Fruit fly (Drosophila melanogaster): Measurements from ENCODE around the gene Gnpnat.
A peak's percentile ranks its signal among the peaks of the same experiment; 100 is the strongest.

DNA sequence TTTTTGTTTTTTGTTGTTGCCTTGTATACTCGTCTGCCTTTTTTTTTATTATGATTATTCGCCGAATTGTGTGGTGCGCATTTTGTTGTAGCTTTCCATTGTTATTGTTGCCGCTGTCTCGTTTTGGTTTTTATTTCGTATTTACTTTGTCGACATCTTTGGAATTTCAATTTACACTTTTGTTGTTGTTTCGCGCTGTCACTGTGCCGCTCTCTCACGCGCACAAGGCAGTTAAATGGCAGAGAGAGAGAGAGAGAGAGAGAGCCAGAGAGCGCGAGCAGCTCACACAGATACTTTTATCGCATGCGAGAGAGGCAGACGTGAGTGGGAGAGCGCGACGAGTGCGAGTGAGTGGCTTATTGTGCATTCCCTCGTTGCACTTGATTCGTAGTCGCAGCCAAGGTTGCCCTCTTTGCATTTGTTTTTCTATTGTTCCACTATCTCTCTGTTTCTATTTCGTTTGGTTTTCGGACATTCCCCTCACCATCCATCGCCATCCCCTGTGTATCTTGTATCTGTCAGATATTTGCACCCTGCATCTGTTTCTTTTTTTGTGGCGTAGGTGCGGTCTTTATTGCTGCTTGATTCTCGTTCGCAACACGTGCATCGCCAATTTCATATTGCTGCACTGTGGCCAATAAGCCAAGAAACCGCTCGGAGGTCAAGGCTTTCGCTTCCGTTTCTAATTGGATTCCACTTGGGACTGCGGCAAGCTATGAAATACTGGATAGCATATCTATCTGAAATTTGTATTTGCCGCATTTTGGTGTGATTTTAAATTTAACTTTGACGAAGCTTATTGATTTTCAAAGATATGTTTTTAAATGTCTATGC, 36.5 kb downstream of the Gnpnat start:
- TF ChIP-seq CG6689 (GFP tag; IDR thresholded peaks at IDR 0.05): no peak
- no peak for TF ChIP-seq CG17802 (tag; optimal IDR thresholded peaks at IDR 0.05)
- no peak for TF ChIP-seq ase (GFP tag; IDR thresholded peaks at IDR 0.05)
- TF ChIP-seq Ravus (GFP tag; IDR thresholded peaks at IDR 0.05): no peak
- no peak for TF ChIP-seq Atf3 (GFP tag; optimal IDR thresholded peaks at IDR 0.05)
- TF ChIP-seq Hr3 (GFP tag; optimal IDR thresholded peaks at IDR 0.05): no peak
- no peak for TF ChIP-seq Six4 (GFP tag; optimal IDR thresholded peaks at IDR 0.05)
- TF ChIP-seq CG3163 (GFP tag; optimal IDR thresholded peaks at IDR 0.05): no peak
- TF ChIP-seq CG2678 (tag; optimal IDR thresholded peaks at IDR 0.05): no peak
- peak in 1 of 2 experiments; percentile 9 for TF ChIP-seq bsh (GFP tag; optimal IDR thresholded peaks at IDR 0.05)
- TF ChIP-seq lab (GFP tag; optimal IDR thresholded peaks at IDR 0.05): no peak
